Worm (Caenorhabditis elegans): ENCODE data around the gene irld-8.

Gene irld-8

ce11 chrIV:8152145-8152544 is 36.6 kb downstream of the irld-8 start, which contains the start of gene faah-2 (continued):
- no peak for TF ChIP-seq F33H1.4 (GFP tag; IDR thresholded peaks at IDR 0.05)

- TF ChIP-seq nhr-80 (tag; optimal IDR thresholded peaks at IDR 0.05) (peak; percentile 16), nhr-120 (GFP tag; IDR thresholded peaks at IDR 0.05) (no peak), nfyb-1 (GFP tag; IDR thresholded peaks at IDR 0.05) (0 out of 2 replicates have a peak, but pooled peaks have one; percentile 13)
Observed at ce11 chrIV:8152688-8153087, 37.1 kb downstream of the irld-8 start.

DNA sequence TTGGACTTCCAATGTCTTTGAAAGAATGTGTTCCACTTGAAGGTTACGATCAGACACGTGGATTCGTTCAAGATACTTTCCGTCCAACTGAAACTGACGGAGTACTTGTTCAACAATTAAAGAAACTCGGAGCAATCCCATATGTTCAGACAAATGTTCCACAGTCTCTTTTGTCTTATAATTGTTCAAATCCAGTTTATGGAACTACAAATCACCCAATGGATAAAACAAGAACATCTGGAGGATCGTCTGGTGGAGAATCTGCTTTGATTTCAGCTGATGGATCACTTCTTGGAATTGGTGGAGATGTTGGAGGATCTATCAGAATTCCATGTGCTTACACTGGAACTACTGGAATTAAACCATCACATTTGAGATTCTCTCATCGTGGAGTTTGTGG is 37.6 kb downstream of the irld-8 start:
- TF ChIP-seq hmg-1.2 (GFP tag; IDR thresholded peaks at IDR 0.05) (0 out of 2 replicates have a peak, but pooled peaks have one; percentile 10), sdz-38 (tag; optimal IDR thresholded peaks at IDR 0.05) (no peak)

DNA sequence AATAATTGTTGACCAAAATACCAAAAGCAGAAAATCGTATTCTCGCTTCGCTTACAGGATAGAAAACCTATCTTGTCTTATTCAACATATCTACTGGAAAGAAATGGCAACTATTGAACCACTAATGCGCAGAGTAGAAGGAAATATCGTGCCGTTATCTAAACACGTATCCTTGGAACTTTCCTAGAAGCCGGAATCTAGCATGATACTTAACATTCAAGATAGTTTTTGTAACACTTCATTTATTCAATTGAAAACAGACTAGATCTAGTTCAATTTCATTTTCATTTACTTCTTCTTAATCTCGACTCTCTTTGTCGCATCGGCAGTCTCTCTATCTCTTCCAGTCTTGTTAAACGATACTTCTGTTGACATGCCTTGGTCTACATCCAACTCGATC is 39.4 kb downstream of the irld-8 start:
- TF ChIP-seq F52B5.7 (tag; optimal IDR thresholded peaks at IDR 0.05) (no peak), Y53G8AR.9 (GFP tag; conservative IDR thresholded peaks at IDR 0.05) (no peak), F57C9.4 (tag; optimal IDR thresholded peaks at IDR 0.05) (no peak), nhr-90 (tag; optimal IDR thresholded peaks at IDR 0.05) (peak; percentile 20)

- TF ChIP-seq tlf-1 (GFP tag; optimal IDR thresholded peaks at IDR 0.05), result no peak
- no peak for TF ChIP-seq lsl-1 (GFP tag; optimal IDR thresholded peaks at IDR 0.05)
- no peak for TF ChIP-seq snpc-3.4 (tag; optimal IDR thresholded peaks at IDR 0.05)
- TF ChIP-seq ama-1 (optimal IDR thresholded peaks at IDR 0.05), result no peak
- no peak for TF ChIP-seq ama-1 (GFP tag; optimal IDR thresholded peaks at IDR 0.05)
- no peak for TF ChIP-seq Y95B8A.8 (GFP tag; IDR thresholded peaks at IDR 0.05)
- no peak for TF ChIP-seq madf-3 (GFP tag; IDR thresholded peaks at IDR 0.05)
Observed at ce11 chrIV:8157161-8157560, 41.6 kb downstream of the irld-8 start, which contains the start of gene B0218.5. TSS of gene B0218.5 (minus strand) at chrIV:8157261.

DNA sequence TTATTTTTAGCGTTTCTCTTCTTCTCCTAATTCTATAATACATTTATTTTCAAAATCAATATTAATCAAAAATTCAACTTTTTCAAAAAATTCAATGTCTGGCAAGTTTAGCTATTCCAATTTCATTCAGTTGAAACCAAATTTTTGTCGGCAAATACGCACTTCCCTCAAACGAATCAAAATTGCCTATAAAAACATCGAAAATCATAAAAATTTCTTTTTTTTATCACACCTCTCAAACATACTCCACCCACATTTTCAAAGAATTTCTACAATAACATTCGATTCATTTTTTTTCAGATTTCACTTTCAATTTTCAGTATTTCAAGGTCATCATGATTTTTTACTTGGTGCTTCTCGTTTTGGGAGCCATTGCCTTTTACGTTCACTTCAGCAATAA is 43.5 kb downstream of the irld-8 start, which contains the start of gene faah-1:
faah-1 (plus strand) TSS at position 301 of the 400 bp plus-strand sequence.
- TF ChIP-seq hrde-1 (tag; optimal IDR thresholded peaks at IDR 0.05; ENCODE audit: borderline replicate concordance) (no peak), cebp-2 (GFP tag; IDR thresholded peaks at IDR 0.05) (no peak), Y56A3A.18 (GFP tag; IDR thresholded peaks at IDR 0.05) (no peak), madf-10 (tag; optimal IDR thresholded peaks at IDR 0.05) (no peak), F10E7.11 (tag; optimal IDR thresholded peaks at IDR 0.05) (no peak), attf-5 (GFP tag; optimal IDR thresholded peaks at IDR 0.05) (no peak), snpc-3.4 (tag; optimal IDR thresholded peaks at IDR 0.05) (no peak), ama-1 (optimal IDR thresholded peaks at IDR 0.05) (no peak), ama-1 (GFP tag; optimal IDR thresholded peaks at IDR 0.05) (no peak), ccch-3 (GFP tag; optimal IDR thresholded peaks at IDR 0.05) (no peak), F57A8.1 (GFP tag; optimal IDR thresholded peaks at IDR 0.05) (no peak), lag-1 (GFP tag; IDR thresholded peaks at IDR 0.05) (no peak), atf-7 (tag; optimal IDR thresholded peaks at IDR 0.05) (no peak), F39B2.1 (GFP tag; IDR thresholded peaks at IDR 0.05) (no peak), hsf-1 (GFP tag; IDR thresholded peaks at IDR 0.05) (no peak), ztf-6 (GFP tag; IDR thresholded peaks at IDR 0.05) (no peak), fkh-3 (tag; optimal IDR thresholded peaks at IDR 0.05) (no peak)
